Worm (Caenorhabditis elegans) whole organism, young adult: ENCODE measurements around the gene C16C8.16.

Experiments used
- B0261.1 ChIP-seq: sonication (generic microtip); optimal IDR thresholded peaks from 2 replicates; lab custom pipeline; 2016; ENCODE audit warnings: mild to moderate bottlenecking, missing genetic modification characterization, moderate library complexity, missing compliant biosample characterization
- B0336.3 ChIP-seq: fragments of 200-800 bp; sonication (Bioruptor generic); IDR thresholded peaks from 2 replicates; pipeline ENCODE4 v1.3.6; 2022; ENCODE audit warnings: missing genetic modification characterization, missing compliant biosample characterization
- F23B12.7 ChIP-seq: sonication (generic microtip); optimal IDR thresholded peaks from 2 replicates; lab custom pipeline; 2017; ENCODE audit warnings: missing genetic modification characterization, mild to moderate bottlenecking, missing compliant biosample characterization, antibody characterized with exemption, moderate library complexity; ENCODE audit not compliant: insufficient read depth
- F49E8.2 ChIP-seq: sonication (generic microtip); optimal IDR thresholded peaks from 3 replicates; lab custom pipeline; 2017; ENCODE audit warnings: missing genetic modification characterization, mild to moderate bottlenecking, missing compliant biosample characterization, antibody characterized with exemption, moderate library complexity; ENCODE audit not compliant: insufficient read depth
- F52B5.7 ChIP-seq: sonication (generic microtip); optimal IDR thresholded peaks from 2 replicates; lab custom pipeline; 2016; ENCODE audit warnings: mild to moderate bottlenecking, missing genetic modification characterization, missing compliant biosample characterization
- F55B11.4 ChIP-seq: sonication (generic microtip); optimal IDR thresholded peaks from 2 replicates; lab custom pipeline; 2016; ENCODE audit warnings: missing compliant biosample characterization, missing genetic modification characterization, borderline replicate concordance; ENCODE audit not compliant: insufficient read depth
- K11D2.4 ChIP-seq: fragments of 200-800 bp; sonication (Bioruptor generic); IDR thresholded peaks from 2 replicates; pipeline ENCODE4 v1.3.6; 2022; ENCODE audit warnings: missing genetic modification reagents, missing genetic modification characterization, missing compliant biosample characterization
- K12H6.12 ChIP-seq: fragments of 200-800 bp; sonication (Bioruptor generic); optimal IDR thresholded peaks from 2 replicates; lab custom pipeline; 2018; ENCODE audit warnings: mild to moderate bottlenecking, missing genetic modification characterization, missing compliant biosample characterization
- T26A5.8 ChIP-seq: sonication (generic microtip); optimal IDR thresholded peaks from 2 replicates; lab custom pipeline; 2016; ENCODE audit warnings: missing genetic modification characterization, missing compliant biosample characterization
- Y56A3A.18 ChIP-seq: fragments of 200-800 bp; sonication (Bioruptor generic); IDR thresholded peaks from 2 replicates; pipeline ENCODE4 v1.3.6; 2022; ENCODE audit warnings: missing genetic modification reagents, missing genetic modification characterization, missing compliant biosample characterization
- aptf-3 ChIP-seq: fragments of 200-800 bp; sonication (Bioruptor generic); IDR thresholded peaks from 2 replicates; pipeline ENCODE4 v1.3.6; 2022; ENCODE audit warnings: missing genetic modification characterization, missing compliant biosample characterization
- atf-7 ChIP-seq: sonication (generic microtip); optimal IDR thresholded peaks from 2 replicates; lab custom pipeline; 2017; ENCODE audit warnings: mild to moderate bottlenecking, missing genetic modification characterization, missing compliant biosample characterization
- attf-3 ChIP-seq: fragments of 200-800 bp; sonication (Bioruptor generic); conservative IDR thresholded peaks from 2 replicates; pipeline ENCODE4 v1.3.6; 2022; ENCODE audit warnings: missing genetic modification reagents, missing genetic modification characterization, missing compliant biosample characterization
- attf-6 ChIP-seq: fragments of 200-800 bp; sonication (Bioruptor generic); IDR thresholded peaks from 2 replicates; pipeline ENCODE4 v1.3.6; 2022; ENCODE audit warnings: missing genetic modification reagents, missing genetic modification characterization, missing compliant biosample characterization
- bed-1 ChIP-seq: fragments of 200-800 bp; sonication (Bioruptor generic); IDR thresholded peaks from 2 replicates; pipeline ENCODE4 v1.3.6; 2022; ENCODE audit warnings: missing genetic modification reagents, missing genetic modification characterization, missing compliant biosample characterization
- chd-7 ChIP-seq: sonication (generic microtip); optimal IDR thresholded peaks from 2 replicates; lab custom pipeline; 2016; ENCODE audit warnings: mild to moderate bottlenecking, missing genetic modification characterization, moderate library complexity, missing compliant biosample characterization
- egrh-3 ChIP-seq: fragments of 200-800 bp; sonication (Bioruptor generic); IDR thresholded peaks from 2 replicates; pipeline ENCODE4 v1.3.6; 2022; ENCODE audit warnings: missing genetic modification reagents, missing genetic modification characterization, missing compliant biosample characterization
- ekl-4 ChIP-seq: fragments of 200-800 bp; sonication (Bioruptor generic); IDR thresholded peaks from 2 replicates; pipeline ENCODE4 v1.3.6; 2022; ENCODE audit warnings: missing genetic modification reagents, missing genetic modification characterization, missing compliant biosample characterization
- fkh-3 ChIP-seq: sonication (generic microtip); optimal IDR thresholded peaks from 2 replicates; lab custom pipeline; 2016; ENCODE audit warnings: mild to moderate bottlenecking, missing genetic modification characterization, missing compliant biosample characterization
- gei-17 ChIP-seq: fragments of 200-800 bp; sonication (Bioruptor generic); optimal IDR thresholded peaks from 2 replicates; lab custom pipeline; 2018; ENCODE audit warnings: mild to moderate bottlenecking, missing genetic modification characterization, missing compliant biosample characterization
- hlh-26 ChIP-seq: fragments of 200-800 bp; sonication (Bioruptor generic); conservative IDR thresholded peaks from 2 replicates; pipeline ENCODE4 v1.3.6; 2022; ENCODE audit warnings: missing genetic modification reagents, missing genetic modification characterization, missing compliant biosample characterization
- hmg-1.2 ChIP-seq: fragments of 200-800 bp; sonication (Bioruptor generic); IDR thresholded peaks from 2 replicates; pipeline ENCODE4 v1.3.6; 2022; ENCODE audit warnings: missing genetic modification reagents, missing genetic modification characterization, missing compliant biosample characterization
- hmg-20 ChIP-seq: fragments of 200-800 bp; sonication (Bioruptor generic); IDR thresholded peaks from 2 replicates; pipeline ENCODE4 v1.3.6; 2022; ENCODE audit warnings: missing genetic modification reagents, missing genetic modification characterization, missing compliant biosample characterization
- lag-1 ChIP-seq: fragments of 200-800 bp; sonication (Bioruptor generic); IDR thresholded peaks from 2 replicates; pipeline ENCODE4 v1.3.6; 2022; ENCODE audit warnings: missing genetic modification reagents, missing genetic modification characterization, missing compliant biosample characterization
- lin-54 ChIP-seq: fragments of 200-800 bp; sonication (Bioruptor generic); optimal IDR thresholded peaks from 2 replicates; lab custom pipeline; 2018; ENCODE audit warnings: mild to moderate bottlenecking, missing genetic modification characterization, missing compliant biosample characterization
- lsl-1 ChIP-seq: fragments of 200-800 bp; sonication (Bioruptor generic); optimal IDR thresholded peaks from 2 replicates; lab custom pipeline; 2018; ENCODE audit warnings: mild to moderate bottlenecking, missing genetic modification characterization, moderate library complexity, missing compliant biosample characterization
- madf-10 ChIP-seq: sonication (generic microtip); optimal IDR thresholded peaks from 2 replicates; lab custom pipeline; 2016; ENCODE audit warnings: mild to moderate bottlenecking, missing genetic modification characterization, missing compliant biosample characterization
- madf-3 ChIP-seq: fragments of 200-800 bp; sonication (Bioruptor generic); IDR thresholded peaks from 2 replicates; pipeline ENCODE4 v1.3.6; 2022; ENCODE audit warnings: missing genetic modification reagents, missing genetic modification characterization, missing compliant biosample characterization
- madf-8 ChIP-seq: fragments of 200-800 bp; sonication (Bioruptor generic); conservative IDR thresholded peaks from 2 replicates; pipeline ENCODE4 v1.3.6; 2022; ENCODE audit warnings: missing genetic modification reagents, missing genetic modification characterization, missing compliant biosample characterization
- mcd-1 ChIP-seq: fragments of 200-800 bp; sonication (Bioruptor generic); IDR thresholded peaks from 2 replicates; pipeline ENCODE4 v1.3.6; 2022; ENCODE audit warnings: missing genetic modification reagents, missing genetic modification characterization, missing compliant biosample characterization
- mel-28 ChIP-seq: sonication (generic microtip); optimal IDR thresholded peaks from 2 replicates; lab custom pipeline; 2016; ENCODE audit warnings: borderline replicate concordance, mild to moderate bottlenecking, missing genetic modification characterization, missing compliant biosample characterization
- mes-4 ChIP-seq: sonication (generic microtip); optimal IDR thresholded peaks from 2 replicates; lab custom pipeline; 2016; ENCODE audit warnings: missing genotype, missing genetic modification characterization, missing compliant biosample characterization
- mxl-1 ChIP-seq: sonication (generic microtip); optimal IDR thresholded peaks from 2 replicates; lab custom pipeline; 2016; ENCODE audit warnings: missing genetic modification characterization, missing compliant biosample characterization
- nfya-1 ChIP-seq: sonication (generic microtip); optimal IDR thresholded peaks from 2 replicates; lab custom pipeline; 2017; ENCODE audit warnings: antibody characterized with exemption, missing compliant biosample characterization, missing genetic modification characterization, borderline replicate concordance; ENCODE audit not compliant: insufficient read depth
- nfyb-1 ChIP-seq: fragments of 200-800 bp; sonication (Bioruptor generic); IDR thresholded peaks from 2 replicates; pipeline ENCODE4 v1.3.6; 2022; ENCODE audit warnings: missing genetic modification reagents, missing genetic modification characterization, missing compliant biosample characterization
- nhr-27 ChIP-seq: fragments of 200-800 bp; sonication (Bioruptor generic); optimal IDR thresholded peaks from 2 replicates; lab custom pipeline; 2018; ENCODE audit warnings: mild to moderate bottlenecking, missing genetic modification characterization, moderate library complexity, missing compliant biosample characterization
- nhr-90 ChIP-seq: sonication (generic microtip); optimal IDR thresholded peaks from 2 replicates; lab custom pipeline; 2016; ENCODE audit warnings: missing genotype, mild to moderate bottlenecking, missing genetic modification characterization, missing compliant biosample characterization
- pbrm-1 ChIP-seq: fragments of 200-800 bp; sonication (Bioruptor generic); IDR thresholded peaks from 2 replicates; pipeline ENCODE4 v1.3.6; 2022; ENCODE audit warnings: missing genetic modification reagents, missing genetic modification characterization, missing compliant biosample characterization
- rcor-1 ChIP-seq: fragments of 200-800 bp; sonication (Bioruptor generic); IDR thresholded peaks from 2 replicates; pipeline ENCODE4 v1.3.6; 2022; ENCODE audit warnings: missing genetic modification reagents, missing genetic modification characterization, missing compliant biosample characterization
- sea-2 ChIP-seq: fragments of 200-800 bp; sonication (Bioruptor generic); IDR thresholded peaks from 2 replicates; pipeline ENCODE4 v1.3.6; 2022; ENCODE audit warnings: missing genetic modification characterization, missing compliant biosample characterization
- snpc-3.4 ChIP-seq: sonication (generic microtip); optimal IDR thresholded peaks from 2 replicates; lab custom pipeline; 2017; ENCODE audit warnings: missing genetic modification characterization, mild to moderate bottlenecking, missing compliant biosample characterization, antibody characterized with exemption, moderate library complexity, missing genotype, missing genetic modification reagents
- tlf-1 ChIP-seq: fragments of 200-800 bp; sonication (Bioruptor generic); optimal IDR thresholded peaks from 2 replicates; lab custom pipeline; 2018; ENCODE audit warnings: mild to moderate bottlenecking, missing genetic modification characterization, missing compliant biosample characterization
- unc-130 ChIP-seq: sonication (generic microtip); optimal IDR thresholded peaks from 2 replicates; lab custom pipeline; 2016; ENCODE audit warnings: missing genetic modification reagents, missing genetic modification characterization, missing compliant biosample characterization
- zfh-2 ChIP-seq: fragments of 200-800 bp; sonication (Bioruptor generic); conservative IDR thresholded peaks from 2 replicates; pipeline ENCODE4 v1.3.6; 2022; ENCODE audit warnings: missing genetic modification reagents, missing genetic modification characterization, missing compliant biosample characterization
- ztf-18 ChIP-seq: sonication (generic microtip); optimal IDR thresholded peaks from 2 replicates; lab custom pipeline; 2016; ENCODE audit warnings: missing genotype, mild to moderate bottlenecking, missing genetic modification characterization, missing compliant biosample characterization
- ztf-22 ChIP-seq: fragments of 200-800 bp; sonication (Bioruptor generic); optimal IDR thresholded peaks from 2 replicates; lab custom pipeline; 2018; ENCODE audit warnings: mild to moderate bottlenecking, missing genetic modification characterization, moderate library complexity, missing compliant biosample characterization
- ztf-26 ChIP-seq: sonication (generic microtip); optimal IDR thresholded peaks from 2 replicates; lab custom pipeline; 2017; ENCODE audit warnings: missing genetic modification characterization, missing compliant biosample characterization
- ztf-28 ChIP-seq: fragments of 200-800 bp; sonication (Bioruptor generic); IDR thresholded peaks from 2 replicates; pipeline ENCODE4 v1.3.6; 2022; ENCODE audit warnings: missing genetic modification reagents, missing genetic modification characterization, missing compliant biosample characterization
- ztf-3 ChIP-seq: fragments of 200-800 bp; sonication (Bioruptor generic); optimal IDR thresholded peaks from 2 replicates; lab custom pipeline; 2018; ENCODE audit warnings: mild to moderate bottlenecking, missing genetic modification characterization, missing compliant biosample characterization
- ztf-6 ChIP-seq: fragments of 200-800 bp; sonication (Bioruptor generic); IDR thresholded peaks from 2 replicates; pipeline ENCODE4 v1.3.6; 2022; ENCODE audit warnings: missing genetic modification reagents, missing genetic modification characterization, missing compliant biosample characterization

C16C8.16 gene

ce11 chrII:3482231-3482630 is 36.7 kb downstream of the C16C8.16 start, which contains the start of gene smu-2 (continued):
- no peak for TF ChIP-seq ztf-22 (GFP tag; lab: Kevin White, UChicago)
- no peak for TF ChIP-seq fkh-3 (tag; lab: Kevin White, UChicago)
- TF ChIP-seq mel-28 = no peak
- no peak for TF ChIP-seq aptf-3 (GFP tag; lab: Robert Waterston, UW)
- TF ChIP-seq chd-7 (tag; lab: Kevin White, UChicago) = no peak
- no peak for TF ChIP-seq mes-4
- TF ChIP-seq lin-54 (GFP tag; lab: Kevin White, UChicago) = no peak
- peak; percentile 50 for TF ChIP-seq lsl-1 (GFP tag; lab: Kevin White, UChicago)
- no peak for TF ChIP-seq atf-7 (tag; lab: Kevin White, UChicago)
- no peak for TF ChIP-seq ztf-3 (GFP tag; lab: Kevin White, UChicago)
- no peak for TF ChIP-seq unc-130
- no peak for TF ChIP-seq B0336.3 (GFP tag; lab: Robert Waterston, UW)
- no peak for TF ChIP-seq ztf-6 (GFP tag; lab: Robert Waterston, UW)
- TF ChIP-seq zfh-2 = no peak
- no peak for TF ChIP-seq K11D2.4 (GFP tag; lab: Robert Waterston, UW)
- peak; percentile 35; the same call in 1 of the 2 replicates for TF ChIP-seq rcor-1 (GFP tag; lab: Robert Waterston, UW)
- TF ChIP-seq lag-1 (GFP tag; lab: Robert Waterston, UW) = no peak
- TF ChIP-seq ztf-26 = no peak
- TF ChIP-seq nfya-1 = no peak
- TF ChIP-seq madf-10 (tag; lab: Kevin White, UChicago) = no peak
- no peak for TF ChIP-seq bed-1
- no peak for TF ChIP-seq madf-3 (GFP tag; lab: Robert Waterston, UW)
- TF ChIP-seq mcd-1 (GFP tag; lab: Robert Waterston, UW) = peak; percentile 97
- no peak for TF ChIP-seq T26A5.8 (tag; lab: Kevin White, UChicago)
- TF ChIP-seq gei-17 (GFP tag; lab: Kevin White, UChicago) = no peak
- TF ChIP-seq F49E8.2 (tag; lab: Kevin White, UChicago) = peak; percentile 1
- TF ChIP-seq attf-6 (GFP tag; lab: Robert Waterston, UW) = no peak
- no peak for TF ChIP-seq nhr-27 (tag; lab: Kevin White, UChicago)
- TF ChIP-seq sea-2 (GFP tag; lab: Robert Waterston, UW) = no peak
- TF ChIP-seq F23B12.7 (tag; lab: Kevin White, UChicago) = no peak
- TF ChIP-seq madf-8 (GFP tag; lab: Robert Waterston, UW) = peak; percentile 39
- TF ChIP-seq mxl-1 (tag; lab: Kevin White, UChicago) = no peak
- TF ChIP-seq tlf-1 (GFP tag; lab: Kevin White, UChicago) = no peak
- no peak; the same call in 1 of the 2 replicates for TF ChIP-seq attf-3 (GFP tag; lab: Robert Waterston, UW)
- peak; percentile 49; the same call in 1 of the 2 replicates for TF ChIP-seq hmg-1.2
- TF ChIP-seq egrh-3 (GFP tag; lab: Robert Waterston, UW) = no peak
- no peak for TF ChIP-seq ztf-28 (GFP tag; lab: Robert Waterston, UW)
- no peak for TF ChIP-seq snpc-3.4 (tag; lab: Kevin White, UChicago)
- no peak for TF ChIP-seq nfyb-1 (GFP tag; lab: Robert Waterston, UW)
- TF ChIP-seq pbrm-1 (GFP tag; lab: Robert Waterston, UW) = no peak
- TF ChIP-seq K12H6.12 (tag; lab: Kevin White, UChicago) = peak; percentile 35
- TF ChIP-seq hmg-20 (GFP tag; lab: Robert Waterston, UW) = no peak
- TF ChIP-seq ztf-18 (tag; lab: Kevin White, UChicago) = peak; percentile 13
- no peak for TF ChIP-seq nhr-90 (tag; lab: Kevin White, UChicago)
- no peak for TF ChIP-seq F52B5.7 (tag; lab: Kevin White, UChicago)
- TF ChIP-seq hlh-26 (GFP tag; lab: Robert Waterston, UW) = no peak
- TF ChIP-seq F55B11.4 = no peak
- peak; percentile 1 for TF ChIP-seq B0261.1 (tag; lab: Kevin White, UChicago)
- TF ChIP-seq ekl-4 = no peak
- TF ChIP-seq Y56A3A.18 = no peak
